Worm (Caenorhabditis elegans) whole organism, young adult: Measurements from ENCODE around the gene D1086.11.
"Not testable (repeated sequence)": the region's sequence is repeated elsewhere in the genome, so short reads cannot be mapped to it uniquely, and the experiment has no call there.

ENCODE experiments used
- B0336.3 ChIP-seq: fragments of 200-800 bp; sonication (Bioruptor generic); IDR thresholded peaks from 2 replicates; pipeline ENCODE4 v1.3.6; 2022; ENCODE audit warnings: missing genetic modification characterization, missing compliant biosample characterization
- C17E4.6 ChIP-seq: fragments of 200-800 bp; sonication (Bioruptor generic); IDR thresholded peaks from 2 replicates; pipeline ENCODE4 v1.3.6; 2022; ENCODE audit warnings: missing genetic modification reagents, missing genetic modification characterization, missing compliant biosample characterization
- F37B4.10 ChIP-seq: fragments of 200-800 bp; sonication (Bioruptor generic); IDR thresholded peaks from 2 replicates; pipeline ENCODE4 v1.3.6; 2022; ENCODE audit warnings: missing genetic modification characterization, missing compliant biosample characterization
- F39B2.1 ChIP-seq: fragments of 200-800 bp; sonication (Bioruptor generic); IDR thresholded peaks from 2 replicates; pipeline ENCODE4 v1.3.6; 2022; ENCODE audit warnings: missing genetic modification reagents, missing genetic modification characterization, missing compliant biosample characterization
- Y53G8AR.9 ChIP-seq: fragments of 200-800 bp; sonication (Bioruptor generic); conservative IDR thresholded peaks from 2 replicates; pipeline ENCODE4 v1.3.6; 2022; ENCODE audit warnings: missing genetic modification reagents, missing genetic modification characterization, missing compliant biosample characterization
- Y67H2A.10 ChIP-seq: fragments of 200-800 bp; sonication (Bioruptor generic); conservative IDR thresholded peaks from 2 replicates; pipeline ENCODE4 v1.3.6; 2022; ENCODE audit warnings: missing genetic modification reagents, missing genetic modification characterization, missing compliant biosample characterization
- Y79H2A.3 ChIP-seq: fragments of 200-800 bp; sonication (Bioruptor generic); conservative IDR thresholded peaks from 2 replicates; pipeline ENCODE4 v1.3.6; 2022; ENCODE audit warnings: missing genetic modification reagents, missing genetic modification characterization, missing compliant biosample characterization
- Y95B8A.8 ChIP-seq: fragments of 200-800 bp; sonication (Bioruptor generic); IDR thresholded peaks from 2 replicates; pipeline ENCODE4 v1.3.6; 2022; ENCODE audit warnings: missing genetic modification reagents, missing genetic modification characterization, missing compliant biosample characterization
- ZK185.1 ChIP-seq: sonication (generic microtip); optimal IDR thresholded peaks from 2 replicates; lab custom pipeline; 2016; ENCODE audit warnings: mild to moderate bottlenecking, missing genetic modification characterization, missing compliant biosample characterization; ENCODE audit not compliant: poor library complexity, severe bottlenecking
- athp-1 ChIP-seq: sonication (generic microtip); optimal IDR thresholded peaks from 2 replicates; lab custom pipeline; 2017; ENCODE audit warnings: mild to moderate bottlenecking, missing genetic modification characterization, missing compliant biosample characterization
- attf-5 ChIP-seq: fragments of 200-800 bp; sonication (Bioruptor generic); optimal IDR thresholded peaks from 2 replicates; lab custom pipeline; 2018; ENCODE audit warnings: mild to moderate bottlenecking, missing genetic modification characterization, missing compliant biosample characterization
- cebp-1 ChIP-seq, 2 experiments: fragments of 200-800 bp in 1 of 2; sonication (Bioruptor generic) in 1 of 2; sonication (generic microtip) in 1 of 2; IDR thresholded peaks in 1 of 2; optimal IDR thresholded peaks in 1 of 2; 2 replicates each; pipeline versions ENCODE4 v1.3.6 to Lab custom; 2017 to 2022; ENCODE audit warnings: missing compliant biosample characterization in 2 of 2, missing genetic modification characterization in 2 of 2, mild to moderate bottlenecking in 1 of 2, missing genetic modification reagents in 1 of 2, moderate library complexity in 1 of 2
- cebp-2 ChIP-seq: fragments of 200-800 bp; sonication (Bioruptor generic); IDR thresholded peaks from 2 replicates; pipeline ENCODE4 v1.3.6; 2022; ENCODE audit warnings: missing genetic modification characterization, missing compliant biosample characterization
- ceh-100 ChIP-seq: fragments of 200-800 bp; sonication (Bioruptor generic); IDR thresholded peaks from 2 replicates; pipeline ENCODE4 v1.3.6; 2022; ENCODE audit warnings: missing genetic modification reagents, missing genetic modification characterization, missing compliant biosample characterization
- ceh-27 ChIP-seq: fragments of 200-800 bp; sonication (Bioruptor generic); optimal IDR thresholded peaks from 2 replicates; lab custom pipeline; 2018; ENCODE audit warnings: mild to moderate bottlenecking, missing genetic modification characterization, moderate library complexity, missing compliant biosample characterization
- ceh-91 ChIP-seq: fragments of 200-800 bp; sonication (Bioruptor generic); IDR thresholded peaks from 2 replicates; pipeline ENCODE4 v1.3.6; 2022; ENCODE audit warnings: missing genetic modification reagents, missing genetic modification characterization, missing compliant biosample characterization
- egl-18 ChIP-seq: fragments of 200-800 bp; sonication (Bioruptor generic); IDR thresholded peaks from 2 replicates; pipeline ENCODE4 v1.3.6; 2022; ENCODE audit warnings: missing genetic modification reagents, missing genetic modification characterization, missing compliant biosample characterization
- egl-44 ChIP-seq: fragments of 200-800 bp; sonication (Bioruptor generic); IDR thresholded peaks from 2 replicates; pipeline ENCODE4 v1.3.6; 2022; ENCODE audit warnings: missing genetic modification reagents, missing genetic modification characterization, missing compliant biosample characterization
- egrh-3 ChIP-seq: fragments of 200-800 bp; sonication (Bioruptor generic); IDR thresholded peaks from 2 replicates; pipeline ENCODE4 v1.3.6; 2022; ENCODE audit warnings: missing genetic modification reagents, missing genetic modification characterization, missing compliant biosample characterization
- ekl-4 ChIP-seq: fragments of 200-800 bp; sonication (Bioruptor generic); IDR thresholded peaks from 2 replicates; pipeline ENCODE4 v1.3.6; 2022; ENCODE audit warnings: missing genetic modification reagents, missing genetic modification characterization, missing compliant biosample characterization
- hmg-1.2 ChIP-seq: fragments of 200-800 bp; sonication (Bioruptor generic); IDR thresholded peaks from 2 replicates; pipeline ENCODE4 v1.3.6; 2022; ENCODE audit warnings: missing genetic modification reagents, missing genetic modification characterization, missing compliant biosample characterization
- hmg-20 ChIP-seq: fragments of 200-800 bp; sonication (Bioruptor generic); IDR thresholded peaks from 2 replicates; pipeline ENCODE4 v1.3.6; 2022; ENCODE audit warnings: missing genetic modification reagents, missing genetic modification characterization, missing compliant biosample characterization
- hsf-1 ChIP-seq: fragments of 200-800 bp; sonication (Bioruptor generic); IDR thresholded peaks from 2 replicates; pipeline ENCODE4 v1.3.6; 2022; ENCODE audit warnings: missing genetic modification reagents, missing genetic modification characterization, missing compliant biosample characterization
- lin-26 ChIP-seq: fragments of 200-800 bp; sonication (Bioruptor generic); IDR thresholded peaks from 2 replicates; pipeline ENCODE4 v1.3.6; 2022; ENCODE audit warnings: missing genetic modification reagents, missing genetic modification characterization, missing compliant biosample characterization
- lin-40 ChIP-seq: sonication (generic microtip); optimal IDR thresholded peaks from 2 replicates; lab custom pipeline; 2016; ENCODE audit warnings: missing genetic modification characterization, mild to moderate bottlenecking, missing compliant biosample characterization, missing genotype, missing genetic modification reagents
- lin-54 ChIP-seq: fragments of 200-800 bp; sonication (Bioruptor generic); optimal IDR thresholded peaks from 2 replicates; lab custom pipeline; 2018; ENCODE audit warnings: mild to moderate bottlenecking, missing genetic modification characterization, missing compliant biosample characterization
- lir-1 ChIP-seq: fragments of 200-800 bp; sonication (Bioruptor generic); conservative IDR thresholded peaks from 2 replicates; pipeline ENCODE4 v1.3.6; 2022; ENCODE audit warnings: missing genetic modification reagents, missing genetic modification characterization, missing compliant biosample characterization
- lsl-1 ChIP-seq: fragments of 200-800 bp; sonication (Bioruptor generic); optimal IDR thresholded peaks from 2 replicates; lab custom pipeline; 2018; ENCODE audit warnings: mild to moderate bottlenecking, missing genetic modification characterization, moderate library complexity, missing compliant biosample characterization
- madf-6 ChIP-seq: fragments of 200-800 bp; sonication (Bioruptor generic); IDR thresholded peaks from 2 replicates; pipeline ENCODE4 v1.3.6; 2022; ENCODE audit warnings: missing genetic modification reagents, missing genetic modification characterization, missing compliant biosample characterization
- madf-8 ChIP-seq: fragments of 200-800 bp; sonication (Bioruptor generic); conservative IDR thresholded peaks from 2 replicates; pipeline ENCODE4 v1.3.6; 2022; ENCODE audit warnings: missing genetic modification reagents, missing genetic modification characterization, missing compliant biosample characterization
- nfyb-1 ChIP-seq: fragments of 200-800 bp; sonication (Bioruptor generic); IDR thresholded peaks from 2 replicates; pipeline ENCODE4 v1.3.6; 2022; ENCODE audit warnings: missing genetic modification reagents, missing genetic modification characterization, missing compliant biosample characterization
- nhr-120 ChIP-seq: fragments of 200-800 bp; sonication (Bioruptor generic); IDR thresholded peaks from 2 replicates; pipeline ENCODE4 v1.3.6; 2022; ENCODE audit warnings: missing genetic modification characterization, missing compliant biosample characterization
- nhr-80 ChIP-seq: sonication (generic microtip); optimal IDR thresholded peaks from 2 replicates; lab custom pipeline; 2016; ENCODE audit warnings: missing genetic modification characterization, missing compliant biosample characterization
- pbrm-1 ChIP-seq: fragments of 200-800 bp; sonication (Bioruptor generic); IDR thresholded peaks from 2 replicates; pipeline ENCODE4 v1.3.6; 2022; ENCODE audit warnings: missing genetic modification reagents, missing genetic modification characterization, missing compliant biosample characterization
- rcor-1 ChIP-seq: fragments of 200-800 bp; sonication (Bioruptor generic); IDR thresholded peaks from 2 replicates; pipeline ENCODE4 v1.3.6; 2022; ENCODE audit warnings: missing genetic modification reagents, missing genetic modification characterization, missing compliant biosample characterization
- sea-2 ChIP-seq: fragments of 200-800 bp; sonication (Bioruptor generic); IDR thresholded peaks from 2 replicates; pipeline ENCODE4 v1.3.6; 2022; ENCODE audit warnings: missing genetic modification characterization, missing compliant biosample characterization
- snpc-4 ChIP-seq, 5 experiments: fragments of 150-350 bp in 1 of 5; sonication (generic microtip) in 4 of 5; optimal IDR thresholded peaks; 2 replicates each; lab custom pipeline; 2014 to 2018; ENCODE audit warnings: missing genetic modification characterization in 5 of 5, missing biosample characterization in 3 of 5, antibody characterized with exemption in 2 of 5, mild to moderate bottlenecking in 2 of 5, missing compliant biosample characterization in 2 of 5, missing genotype in 2 of 5, moderate library complexity in 2 of 5, missing genetic modification reagents in 1 of 5
- tbp1 ChIP-seq: fragments of 200-800 bp; sonication (Bioruptor generic); optimal IDR thresholded peaks from 2 replicates; lab custom pipeline; 2018; ENCODE audit warnings: mild to moderate bottlenecking, missing genetic modification characterization, missing compliant biosample characterization
- ztf-25 ChIP-seq: fragments of 200-800 bp; sonication (Bioruptor generic); IDR thresholded peaks from 2 replicates; pipeline ENCODE4 v1.3.6; 2022; ENCODE audit warnings: missing genetic modification reagents, missing genetic modification characterization, missing compliant biosample characterization
- ztf-26 ChIP-seq: sonication (generic microtip); optimal IDR thresholded peaks from 2 replicates; lab custom pipeline; 2017; ENCODE audit warnings: missing genetic modification characterization, missing compliant biosample characterization
- ztf-6 ChIP-seq: fragments of 200-800 bp; sonication (Bioruptor generic); IDR thresholded peaks from 2 replicates; pipeline ENCODE4 v1.3.6; 2022; ENCODE audit warnings: missing genetic modification reagents, missing genetic modification characterization, missing compliant biosample characterization

Gene D1086.11

ce11 chrV:14038328-14039084 lies 35.8 kb upstream of the D1086.11 start, which contains the start of gene vps-39 (continued):
- TF ChIP-seq ztf-6 (GFP tag; lab: Robert Waterston, UW): peak; percentile 84
- peak; percentile 98 for TF ChIP-seq pbrm-1 (GFP tag; lab: Robert Waterston, UW)
- peak; percentile 82; the same call in 1 of the 2 replicates for TF ChIP-seq Y79H2A.3 (GFP tag; lab: Robert Waterston, UW)
- peak; percentile 97 for TF ChIP-seq nfyb-1 (GFP tag; lab: Robert Waterston, UW)
- TF ChIP-seq rcor-1 (GFP tag; lab: Robert Waterston, UW): peak; percentile 96
- peak; percentile 86 for TF ChIP-seq madf-8
- peak; percentile 97 for TF ChIP-seq ceh-91 (GFP tag; lab: Robert Waterston, UW)
- peak; percentile 92 for TF ChIP-seq egl-44 (GFP tag; lab: Robert Waterston, UW)
- TF ChIP-seq ekl-4 (GFP tag; lab: Robert Waterston, UW): peak; percentile 96
- peak; percentile 22 for TF ChIP-seq nhr-80 (tag; lab: Kevin White, UChicago)
- TF ChIP-seq lin-54: peak; percentile 69
- TF ChIP-seq ceh-100 (GFP tag; lab: Robert Waterston, UW): peak; percentile 99
- TF ChIP-seq hmg-20: peak; percentile 86
- peak; percentile 61 for TF ChIP-seq lin-40 (tag; lab: Kevin White, UChicago)
- TF ChIP-seq hmg-1.2 (GFP tag; lab: Robert Waterston, UW): peak; percentile 82
- TF ChIP-seq lin-26: peak; percentile 82
- TF ChIP-seq sea-2: peak; percentile 87; the same call in 1 of the 2 replicates
- peak; percentile 88 for TF ChIP-seq egrh-3 (GFP tag; lab: Robert Waterston, UW)
- TF ChIP-seq athp-1: peak; percentile 27
- peak; percentile 91 for TF ChIP-seq Y67H2A.10
- 0 out of 2 replicates have a peak, but pooled peaks have one; percentile 35 for TF ChIP-seq egl-18 (GFP tag; lab: Robert Waterston, UW)
- TF ChIP-seq madf-6 (GFP tag; lab: Robert Waterston, UW): peak; percentile 94
- peak; percentile 69 for TF ChIP-seq lir-1
- 0 out of 2 replicates have a peak, but pooled peaks have one; percentile 46 for TF ChIP-seq F39B2.1
- peak; percentile 83 for TF ChIP-seq hsf-1 (GFP tag; lab: Robert Waterston, UW)
- TF ChIP-seq Y95B8A.8 (GFP tag; lab: Robert Waterston, UW): peak; percentile 96
- TF ChIP-seq attf-5 (GFP tag; lab: Kevin White, UChicago): peak; percentile 69
- TF ChIP-seq F37B4.10 (GFP tag; lab: Robert Waterston, UW): 0 out of 2 replicates have a peak, but pooled peaks have one; percentile 86
- TF ChIP-seq C17E4.6 (GFP tag; lab: Robert Waterston, UW): peak; percentile 94
- peak; percentile 83; the same call in 1 of the 2 replicates for TF ChIP-seq cebp-2 (GFP tag; lab: Robert Waterston, UW)
- TF ChIP-seq cebp-1 (GFP tag; IDR thresholded peaks at IDR 0.05; lab: Robert Waterston, UW): peak; percentile 77
- peak; percentile 73 for TF ChIP-seq cebp-1 (tag; optimal IDR thresholded peaks at IDR 0.05; lab: Kevin White, UChicago)
- TF ChIP-seq lsl-1: peak; percentile 12
- not testable (repeated sequence) for TF ChIP-seq snpc-4 (GFP tag; optimal IDR thresholded peaks at IDR 0.05; lab: Kevin White, UChicago)
- TF ChIP-seq snpc-4 (tag; optimal IDR thresholded peaks at IDR 0.05; lab: Kevin White, UChicago): peak in 2 of 4 experiments; percentile 61 to 67
- TF ChIP-seq tbp1 (GFP tag; lab: Kevin White, UChicago): peak; percentile 9
- TF ChIP-seq B0336.3 (GFP tag; lab: Robert Waterston, UW): 0 out of 2 replicates have a peak, but pooled peaks have one; percentile 39
- TF ChIP-seq nhr-120 (GFP tag; lab: Robert Waterston, UW): 0 out of 2 replicates have a peak, but pooled peaks have one; percentile 29
- peak; percentile 92 for TF ChIP-seq Y53G8AR.9 (GFP tag; lab: Robert Waterston, UW)
- TF ChIP-seq ceh-27 (GFP tag; lab: Kevin White, UChicago): peak; percentile 31
- TF ChIP-seq ztf-26 (tag; lab: Kevin White, UChicago): peak; percentile 25
- TF ChIP-seq ztf-25 (GFP tag; lab: Robert Waterston, UW): peak; percentile 91
- peak; percentile 15 for TF ChIP-seq ZK185.1 (tag; lab: Kevin White, UChicago)
